Fruit fly (Drosophila melanogaster): ENCODE data around the gene Wdr24.
A peak's percentile ranks its signal among the peaks of the same experiment; 100 is the strongest.

Gene Wdr24

DNA sequence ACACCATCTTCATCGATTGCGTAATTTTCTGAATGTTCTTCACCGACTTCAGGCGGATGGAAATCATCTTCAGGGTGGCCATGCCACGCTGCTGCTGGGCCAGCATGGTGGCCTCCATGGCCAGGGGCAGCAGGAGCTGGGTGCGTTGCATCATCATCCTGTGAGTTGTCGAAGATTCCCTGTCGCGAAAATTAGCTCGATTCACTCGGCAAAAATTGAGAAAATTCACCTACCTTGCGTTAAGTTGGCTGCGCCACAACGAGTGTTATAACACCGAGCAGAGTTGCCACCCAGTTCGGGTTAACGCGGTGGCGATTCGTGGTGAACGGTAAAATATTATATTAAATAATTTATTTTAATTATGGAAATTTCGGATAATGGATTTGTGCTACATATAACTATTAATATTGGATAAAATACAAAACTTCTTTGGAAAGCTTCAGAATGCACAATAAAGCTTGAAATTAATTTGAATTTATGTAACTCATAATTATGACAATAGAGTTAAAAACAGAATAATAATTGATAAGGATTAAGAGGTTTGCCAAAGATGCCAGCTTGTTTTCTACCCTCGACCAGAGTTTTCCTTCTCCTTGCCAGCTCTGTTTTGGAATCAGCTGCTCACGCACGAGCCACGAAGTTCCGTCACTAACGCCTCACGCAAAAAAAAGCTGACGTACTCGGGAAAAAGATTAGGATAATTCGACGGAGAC, 3.9 kb upstream of the Wdr24 start, which contains the start of the genes ATPsyngamma and yata (continued):
- TF ChIP-seq Dip2 (GFP tag; IDR thresholded peaks at IDR 0.05) (no peak), CG1603 (tag; optimal IDR thresholded peaks at IDR 0.05) (no peak), CG13287 (GFP tag; IDR thresholded peaks at IDR 0.05; ENCODE audit: partially characterized antibody) (peak; percentile 68), nerfin-2 (GFP tag; IDR thresholded peaks at IDR 0.05; ENCODE audit: partially characterized antibody) (0 out of 2 replicates have a peak, but pooled peaks have one; percentile 30), CG12659 (GFP tag; optimal IDR thresholded peaks at IDR 0.05) (peak; percentile 83)

DNA sequence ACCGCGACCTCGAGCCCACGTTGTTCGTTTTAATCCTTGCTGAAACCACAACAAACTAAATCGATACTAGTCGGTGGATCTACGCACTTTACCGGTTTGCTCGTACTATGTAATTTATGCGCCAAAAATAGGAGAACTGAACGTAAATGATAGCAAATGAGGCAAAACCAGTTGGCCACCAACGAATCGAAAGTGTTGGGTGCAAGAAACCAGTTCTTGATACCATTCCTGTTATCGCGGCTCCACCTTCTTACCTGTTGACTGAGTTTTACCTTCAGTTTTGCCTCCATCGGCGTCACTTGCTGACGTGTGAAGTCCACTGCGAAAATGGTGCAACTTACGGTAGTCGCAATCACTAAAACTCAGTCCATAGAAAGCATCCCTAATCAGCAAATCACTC, 4.8 kb downstream of the Wdr24 start:
- TF ChIP-seq GATAe (GFP tag; conservative IDR thresholded peaks at IDR 0.05), result no peak
- no peak for TF ChIP-seq Meics (GFP tag; optimal IDR thresholded peaks at IDR 0.05)
- TF ChIP-seq mam (GFP tag; optimal IDR thresholded peaks at IDR 0.05), result no peak
- no peak for TF ChIP-seq ci (GFP tag; IDR thresholded peaks at IDR 0.05)
- TF ChIP-seq zen2 (GFP tag; IDR thresholded peaks at IDR 0.05; ENCODE audit: partially characterized antibody), result no peak
- TF ChIP-seq Med (GFP tag), result peak; percentile 41
- no peak for TF ChIP-seq CG18764 (GFP tag; optimal IDR thresholded peaks at IDR 0.05)
- no peak for TF ChIP-seq CG13775 (GFP tag; optimal IDR thresholded peaks at IDR 0.05)
- TF ChIP-seq CG12942 (GFP tag; optimal IDR thresholded peaks at IDR 0.05), result no peak
- TF ChIP-seq klu (GFP tag; IDR thresholded peaks at IDR 0.05), result no peak
- TF ChIP-seq CG12769 (tag; optimal IDR thresholded peaks at IDR 0.05), result peak; percentile 47
- TF ChIP-seq Sin3A (optimal IDR thresholded peaks at IDR 0.05), result no peak
- TF ChIP-seq HLH54F (GFP tag; optimal IDR thresholded peaks at IDR 0.05), result no peak
- TF ChIP-seq CG31365 (tag; optimal IDR thresholded peaks at IDR 0.05), result no peak
- TF ChIP-seq CG2129 (GFP tag; IDR thresholded peaks at IDR 0.05; ENCODE audit: partially characterized antibody), result no peak
- peak; percentile 77 for TF ChIP-seq Blimp-1 (GFP tag; optimal IDR thresholded peaks at IDR 0.05)
- TF ChIP-seq Six4 (GFP tag; optimal IDR thresholded peaks at IDR 0.05), result no peak
- no peak for TF ChIP-seq E2f2 (GFP tag; IDR thresholded peaks at IDR 0.05)
- TF ChIP-seq vnd (GFP tag; IDR thresholded peaks at IDR 0.05; ENCODE audit: partially characterized antibody), result no peak
- TF ChIP-seq CG15011 (GFP tag; optimal IDR thresholded peaks at IDR 0.05), result no peak
- TF ChIP-seq ERR (GFP tag; optimal IDR thresholded peaks at IDR 0.05), result no peak
- TF ChIP-seq Hr39 (optimal IDR thresholded peaks at IDR 0.05), result no peak
- no peak for TF ChIP-seq maf-S (GFP tag; optimal IDR thresholded peaks at IDR 0.05)
- TF ChIP-seq Rfx (GFP tag; IDR thresholded peaks at IDR 0.05), result no peak
- TF ChIP-seq seq (GFP tag; IDR thresholded peaks at IDR 0.05), result no peak
- TF ChIP-seq CG5245 (GFP tag; optimal IDR thresholded peaks at IDR 0.05), result no peak
- peak; percentile 40; the same call in 1 of the 2 replicates for TF ChIP-seq onecut (GFP tag; IDR thresholded peaks at IDR 0.05)
- no peak for TF ChIP-seq CG10565 (GFP tag; optimal IDR thresholded peaks at IDR 0.05)

DNA sequence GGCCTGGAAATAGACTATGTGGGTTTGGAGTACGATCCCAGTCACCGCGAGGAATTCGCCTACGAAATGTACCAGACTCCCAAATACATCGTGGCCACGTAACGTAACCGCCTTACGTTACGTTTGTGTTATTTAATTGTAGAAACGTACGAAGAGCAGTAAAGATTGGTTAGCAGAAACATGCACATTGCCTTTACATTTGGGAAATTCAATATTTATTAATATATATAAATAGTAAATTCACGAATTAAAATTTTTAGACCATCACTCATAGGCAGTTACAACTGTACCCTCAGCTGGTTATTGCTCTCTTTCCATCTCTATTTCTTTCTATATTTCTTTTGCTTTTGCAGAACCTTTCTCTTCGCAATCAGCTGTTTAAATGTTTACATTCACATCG, 7.0 kb downstream of the Wdr24 start, which contains the start of gene Gnpnat:
TSS of gene Gnpnat (plus strand) at position 385 of the 400 bp plus-strand sequence.
- no peak for TF ChIP-seq gfzf (GFP tag; optimal IDR thresholded peaks at IDR 0.05)
- TF ChIP-seq az2 (GFP tag; optimal IDR thresholded peaks at IDR 0.05), result peak; percentile 25
- TF ChIP-seq Poxn (GFP tag; IDR thresholded peaks at IDR 0.05), result no peak
- TF ChIP-seq CG12219 (GFP tag; optimal IDR thresholded peaks at IDR 0.05), result peak; percentile 41
- peak; percentile 48 for TF ChIP-seq Oli (tag; optimal IDR thresholded peaks at IDR 0.05)
- TF ChIP-seq trh (GFP tag; optimal IDR thresholded peaks at IDR 0.05), result no peak
- TF ChIP-seq da (GFP tag; optimal IDR thresholded peaks at IDR 0.05), result no peak
- TF ChIP-seq Optix (GFP tag; IDR thresholded peaks at IDR 0.05), result no peak
- TF ChIP-seq Fer3 (tag; optimal IDR thresholded peaks at IDR 0.05), result peak; percentile 67
- TF ChIP-seq Hmx (GFP tag; optimal IDR thresholded peaks at IDR 0.05), result no peak
- TF ChIP-seq bab2 (GFP tag; optimal IDR thresholded peaks at IDR 0.05), result no peak
- peak; percentile 50 for TF ChIP-seq BtbVII (GFP tag; optimal IDR thresholded peaks at IDR 0.05)
- TF ChIP-seq bbx (GFP tag; IDR thresholded peaks at IDR 0.05; ENCODE audit: partially characterized antibody), result no peak
- no peak for TF ChIP-seq CG12299 (tag; optimal IDR thresholded peaks at IDR 0.05)
- peak; percentile 48 for TF ChIP-seq CG16815 (GFP tag; optimal IDR thresholded peaks at IDR 0.05)
- TF ChIP-seq kah (GFP tag; optimal IDR thresholded peaks at IDR 0.05), result no peak
- peak; percentile 7 for TF ChIP-seq CG1529 (GFP tag; optimal IDR thresholded peaks at IDR 0.05)
- TF ChIP-seq Ets97D (GFP tag; optimal IDR thresholded peaks at IDR 0.05), result no peak
